Worm (Caenorhabditis elegans): ENCODE results near the gene ZK1098.3.

ce11 chrIII:9521410-9522090, 17.0 kb downstream of the ZK1098.3 start, which contains the start of the genes clu-1 and prp-40:
- no peak for TF ChIP-seq nhr-28 (tag; optimal IDR thresholded peaks at IDR 0.05)
- no peak for TF ChIP-seq tbx-8 (GFP tag; optimal IDR thresholded peaks at IDR 0.05)
- peak; percentile 24 for TF ChIP-seq unc-62 (GFP tag; optimal IDR thresholded peaks at IDR 0.05)
- TF ChIP-seq lin-13 (tag; optimal IDR thresholded peaks at IDR 0.05): peak; percentile 81
- no peak for TF ChIP-seq ham-2 (GFP tag; optimal IDR thresholded peaks at IDR 0.05)
- peak; percentile 75 for TF ChIP-seq nhr-237 (tag; optimal IDR thresholded peaks at IDR 0.05)
- TF ChIP-seq zip-8 (tag; optimal IDR thresholded peaks at IDR 0.05): no peak
- peak; percentile 72 for TF ChIP-seq ces-1 (GFP tag; optimal IDR thresholded peaks at IDR 0.05)
- no peak for TF ChIP-seq ztf-11 (tag; optimal IDR thresholded peaks at IDR 0.05)
- TF ChIP-seq drap-1 (GFP tag; optimal IDR thresholded peaks at IDR 0.05): peak; percentile 15
